Worm (Caenorhabditis elegans) whole organism, L3 larva: ENCODE data around the gene acl-5.

Experiments
- lin-39 ChIP-seq: fragments of 150-350 bp; optimal IDR thresholded peaks from 2 replicates; lab custom pipeline; 2018; ENCODE audit warnings: missing biosample characterization, missing genetic modification reagents, missing genetic modification characterization
- nhr-11 ChIP-seq: fragments of 150-350 bp; optimal IDR thresholded peaks from 2 replicates; lab custom pipeline; 2014; ENCODE audit warnings: missing biosample characterization, missing genetic modification characterization
- nhr-77 ChIP-seq: fragments of 150-350 bp; optimal IDR thresholded peaks from 2 replicates; lab custom pipeline; 2014; ENCODE audit warnings: missing biosample characterization, missing genetic modification characterization
- skn-1 ChIP-seq: fragments of 150-350 bp; optimal IDR thresholded peaks from 2 replicates; lab custom pipeline; 2014; ENCODE audit warnings: missing biosample characterization, missing genetic modification characterization

DNA sequence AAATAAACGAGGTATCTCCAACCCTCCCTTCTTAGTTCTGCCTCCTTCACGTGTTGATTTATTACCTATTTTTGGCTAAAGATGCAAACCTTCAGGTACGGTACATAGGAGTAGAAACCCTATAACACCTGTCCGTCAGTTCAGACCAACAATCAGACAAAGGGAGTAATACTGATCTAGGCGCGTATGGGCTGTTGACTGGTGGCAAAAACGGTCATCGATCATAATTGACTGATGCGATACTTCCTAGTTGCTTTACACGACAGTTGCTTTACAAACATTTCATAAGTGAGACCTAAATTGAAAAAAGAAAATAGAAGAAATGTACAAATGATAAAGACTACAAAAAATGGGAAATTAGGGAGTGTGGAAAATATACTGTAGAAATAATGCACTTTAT, 22.9 kb upstream of the acl-5 start:
- TF ChIP-seq nhr-11 (tag; lab: Kevin White, UChicago) = no peak
- TF ChIP-seq nhr-77 (tag; lab: Kevin White, UChicago) = no peak
- no peak for TF ChIP-seq skn-1 (tag; lab: Kevin White, UChicago)
- no peak for TF ChIP-seq lin-39 (tag; lab: Kevin White, UChicago)
